Fruit fly (Drosophila melanogaster) whole organism, embryonic: Measurements from ENCODE around the gene holn1.

Experiments used
- CG14710 ChIP-seq: fragments of 200-800 bp; sonication (Bioruptor generic); optimal IDR thresholded peaks from 3 replicates; lab custom pipeline; 2019; ENCODE audit warnings: missing biosample characterization, mild to moderate bottlenecking, missing genetic modification characterization, moderate library complexity
- CG17361 ChIP-seq: fragments of 200-800 bp; sonication (Bioruptor generic); IDR thresholded peaks from 3 replicates; pipeline ENCODE4 v1.3.6; 2022; ENCODE audit warnings: missing biosample characterization, missing genetic modification characterization
- CG6791 ChIP-seq: fragments of 200-800 bp; sonication (Bioruptor generic); IDR thresholded peaks from 3 replicates; pipeline ENCODE4 v1.3.6; 2022; ENCODE audit warnings: missing biosample characterization, missing genetic modification characterization; ENCODE audit not compliant: partially characterized antibody
- CG8290 ChIP-seq, 3 experiments: fragments of 200-800 bp; sonication (Bioruptor generic); optimal IDR thresholded peaks; 2 replicates each; lab custom pipeline; 2016 to 2019; ENCODE audit warnings: missing biosample characterization in 3 of 3, missing genetic modification characterization in 3 of 3, mild to moderate bottlenecking in 2 of 3, moderate library complexity in 1 of 3
- Camta ChIP-seq: fragments of 200-800 bp; sonication (Bioruptor generic); optimal IDR thresholded peaks from 2 replicates; lab custom pipeline; 2016; ENCODE audit warnings: missing biosample characterization, missing genetic modification characterization
- Hr39 ChIP-seq: fragments of >200 bp; optimal IDR thresholded peaks from 2 replicates; lab custom pipeline; 2017
- Lim3 ChIP-seq: fragments of 200-800 bp; sonication (Bioruptor generic); IDR thresholded peaks from 2 replicates; pipeline ENCODE4 v1.3.6; 2022; ENCODE audit warnings: missing biosample characterization, missing genetic modification characterization
- gcm2 ChIP-seq: fragments of 200-800 bp; sonication (Bioruptor generic); optimal IDR thresholded peaks from 2 replicates; lab custom pipeline; 2016; ENCODE audit warnings: missing biosample characterization, missing genetic modification characterization
- pita ChIP-seq: fragments of 200-800 bp; sonication (Bioruptor generic); optimal IDR thresholded peaks from 2 replicates; lab custom pipeline; 2017; ENCODE audit warnings: missing biosample characterization, mild to moderate bottlenecking, missing genetic modification characterization
- ttk ChIP-seq: fragments of 200-800 bp; sonication (Bioruptor generic); IDR thresholded peaks from 2 replicates; pipeline ENCODE4 v2.1.2; 2022; ENCODE audit warnings: missing biosample characterization, missing genetic modification characterization
- wdn ChIP-seq: fragments of 200-800 bp; sonication (Bioruptor generic); IDR thresholded peaks from 2 replicates; pipeline ENCODE4 v1.3.6; 2022; ENCODE audit warnings: missing biosample characterization, missing genetic modification characterization
- zen ChIP-seq: fragments of 200-800 bp; sonication (Bioruptor generic); optimal IDR thresholded peaks from 3 replicates; lab custom pipeline; 2018; ENCODE audit warnings: missing biosample characterization, mild to moderate bottlenecking, missing genetic modification characterization, moderate library complexity

- TF ChIP-seq Camta (GFP tag; lab: Kevin White, UChicago) (no peak), CG6791 (GFP tag; lab: Robert Waterston, UW) (peak; percentile 75), Hr39 (lab: Kevin White, UChicago) (no peak), Lim3 (GFP tag; lab: Robert Waterston, UW) (no peak), CG8290 (GFP tag; optimal IDR thresholded peaks at IDR 0.05; lab: Kevin White, UChicago) (no peak), CG8290 (tag; optimal IDR thresholded peaks at IDR 0.05; lab: Kevin White, UChicago) (no peak), gcm2 (GFP tag; lab: Kevin White, UChicago) (no peak), pita (GFP tag; lab: Kevin White, UChicago) (no peak), CG14710 (tag; lab: Kevin White, UChicago) (no peak), zen (no peak), wdn (GFP tag; lab: Robert Waterston, UW) (no peak), ttk (no peak), CG17361 (no peak)
Observed at dm6 chr2L:10483073-10483472, 47.3 kb downstream of the holn1 start, which contains the start of gene Grip75.
